Fruit fly (Drosophila melanogaster) S2 (cell line): ENCODE data around the gene eIF1A.

Experiments used
- CG8478 ChIP-seq: fragments of >200 bp; optimal IDR thresholded peaks from 2 replicates; lab custom pipeline; 2018
- CTCF ChIP-seq, 2 experiments: fragments of >200 bp; optimal IDR thresholded peaks; 2 replicates each; lab custom pipeline; 2018

- no peak for TF ChIP-seq CTCF (optimal IDR thresholded peaks at IDR 0.05; lab: Kevin White, UChicago)
- TF ChIP-seq CG8478 (lab: Kevin White, UChicago) = no peak
Measured at dm6 chr3R:18228713-18229222, 45.7 kb upstream of the eIF1A start.
